Fruit fly (Drosophila melanogaster) whole organism, embryonic: ENCODE measurements around the gene CG14220.

ENCODE experiments used
- cas ChIP-seq: fragments of 200-800 bp; sonication (Bioruptor generic); IDR thresholded peaks from 2 replicates; pipeline ENCODE4 v1.3.6; 2022; ENCODE audit warnings: missing biosample characterization, missing genetic modification characterization
- sim ChIP-seq: fragments of 200-800 bp; sonication (Bioruptor generic); IDR thresholded peaks from 2 replicates; pipeline ENCODE4 v1.3.6; 2022; ENCODE audit warnings: missing biosample characterization, missing genetic modification characterization
- tgo ChIP-seq: fragments of 200-800 bp; sonication (Bioruptor generic); IDR thresholded peaks from 3 replicates; pipeline ENCODE4 v1.3.6; 2022; ENCODE audit warnings: missing biosample characterization, missing genetic modification characterization

DNA sequence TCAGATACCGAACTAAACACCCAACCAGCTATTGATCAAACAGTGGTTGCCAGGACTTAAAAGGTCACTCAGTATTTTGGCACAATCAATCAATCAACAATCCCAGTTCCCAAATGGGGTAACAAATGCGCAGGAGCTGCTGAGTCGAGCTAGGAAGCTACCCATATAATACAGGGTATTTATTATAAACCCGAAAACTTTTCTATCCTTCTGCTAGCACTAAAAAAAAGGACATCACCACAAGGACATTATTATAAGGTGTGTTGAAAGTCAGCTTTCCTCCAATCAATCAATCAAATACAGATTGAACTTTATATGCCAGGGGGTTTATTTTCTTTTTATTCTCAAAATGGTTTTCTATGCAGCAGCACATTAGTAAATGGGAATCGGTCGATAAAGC lies 19.5 kb upstream of the CG14220 start, which contains the start of gene CG14221:
- no peak for TF ChIP-seq sim (GFP tag; lab: Robert Waterston, UW)
- TF ChIP-seq cas (GFP tag; lab: Robert Waterston, UW): no peak
- no peak for TF ChIP-seq tgo (GFP tag; lab: Robert Waterston, UW)
